Fruit fly (Drosophila melanogaster) Kc167 (cell line): ENCODE measurements around the gene Cyfip.

Experiments used
- Myc ChIP-seq: fragments of >200 bp; optimal IDR thresholded peaks from 2 replicates; lab custom pipeline; 2017; ENCODE audit warnings: missing external identifiers
- Sin3A ChIP-seq: fragments of >200 bp; optimal IDR thresholded peaks from 2 replicates; lab custom pipeline; 2018; ENCODE audit warnings: missing external identifiers
- h ChIP-seq: fragments of >200 bp; optimal IDR thresholded peaks from 3 replicates; lab custom pipeline; 2018; ENCODE audit warnings: missing external identifiers
- insv ChIP-seq: fragments of >200 bp; optimal IDR thresholded peaks from 3 replicates; lab custom pipeline; 2018; ENCODE audit warnings: missing external identifiers
- psq ChIP-seq: fragments of >200 bp; optimal IDR thresholded peaks from 2 replicates; lab custom pipeline; 2017; ENCODE audit warnings: missing external identifiers
- ttk ChIP-seq: sonication (Bioruptor generic); optimal IDR thresholded peaks from 2 replicates; lab custom pipeline; 2017; ENCODE audit warnings: missing external identifiers

Gene Cyfip

dm6 chr3R:15375470-15375869 is 42.4 kb downstream of the Cyfip start:
- no peak for TF ChIP-seq psq
- TF ChIP-seq Sin3A (lab: Kevin White, UChicago), result no peak
- TF ChIP-seq h (lab: Kevin White, UChicago), result no peak
- TF ChIP-seq ttk (lab: Kevin White, UChicago), result no peak
- no peak for TF ChIP-seq Myc (lab: Kevin White, UChicago)
- no peak for TF ChIP-seq insv

DNA sequence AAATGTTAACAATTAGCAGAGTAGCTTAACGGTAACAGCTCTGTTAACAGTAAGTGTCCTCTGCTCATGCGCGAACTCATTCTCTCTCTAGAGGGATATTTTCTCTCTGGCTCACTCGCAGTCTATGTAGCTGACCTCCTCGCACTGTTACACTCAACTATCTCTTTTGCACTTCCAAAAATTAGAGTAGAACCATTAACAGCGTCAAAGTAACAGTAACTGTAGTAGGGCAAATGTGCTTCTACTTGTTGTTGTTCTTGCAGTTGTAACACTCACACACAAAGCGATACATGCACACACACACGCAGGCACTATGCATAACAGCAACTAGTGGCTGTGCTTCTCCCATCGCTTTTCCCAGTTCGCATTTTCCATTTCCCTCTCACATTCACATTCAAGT is 46.0 kb downstream of the Cyfip start:
- TF ChIP-seq h (lab: Kevin White, UChicago) (no peak), ttk (lab: Kevin White, UChicago) (no peak), Sin3A (lab: Kevin White, UChicago) (no peak), Myc (lab: Kevin White, UChicago) (no peak), insv (no peak), psq (no peak)

dm6 chr3R:15382851-15383250 is 49.8 kb downstream of the Cyfip start, which contains the start of gene h-cup:
Gene h-cup (minus strand): TSS chr3R:15382951.
- no peak for TF ChIP-seq ttk (lab: Kevin White, UChicago)
- TF ChIP-seq Sin3A (lab: Kevin White, UChicago), result no peak
- TF ChIP-seq psq, result no peak
- TF ChIP-seq h (lab: Kevin White, UChicago), result no peak
- no peak for TF ChIP-seq insv
- TF ChIP-seq Myc (lab: Kevin White, UChicago), result no peak
